Fruit fly (Drosophila melanogaster) whole organism: ENCODE data around the gene MBD-like.

ENCODE experiments used
- Dll ChIP-seq: fragments of >200 bp; optimal IDR thresholded peaks from 2 replicates; lab custom pipeline; 2017
- psq ChIP-seq: fragments of >200 bp; optimal IDR thresholded peaks from 2 replicates; lab custom pipeline; 2017
- usp ChIP-seq: fragments of >200 bp; optimal IDR thresholded peaks from 2 replicates; lab custom pipeline; 2017; ENCODE audit warnings: missing biosample characterization, missing genetic modification characterization, mixed read lengths

- TF ChIP-seq Dll (lab: Kevin White, UChicago) (no peak), psq (no peak), usp (GFP tag; lab: Kevin White, UChicago) (no peak)
Observed at dm6 chr3R:9594251-9594581, 34.7 kb downstream of the MBD-like start.
